Fruit fly (Drosophila melanogaster): ENCODE data around the gene Mur11Da.

Gene Mur11Da

dm6 chrX:12967296-12967938, at the start of gene Mur11Da:
Mur11Da (plus strand) TSS chrX:12967888.
- TF ChIP-seq dysf (GFP tag; IDR thresholded peaks at IDR 0.05) (no peak), NFAT (GFP tag; IDR thresholded peaks at IDR 0.05) (no peak), CoRest (tag; optimal IDR thresholded peaks at IDR 0.05) (no peak), Gsc (GFP tag; IDR thresholded peaks at IDR 0.05) (no peak), CG9437 (GFP tag; optimal IDR thresholded peaks at IDR 0.05) (no peak), slp2 (GFP tag; optimal IDR thresholded peaks at IDR 0.05) (no peak), CG12942 (GFP tag; optimal IDR thresholded peaks at IDR 0.05) (no peak), CG8281 (tag; optimal IDR thresholded peaks at IDR 0.05) (no peak), Nf-YA (GFP tag; IDR thresholded peaks at IDR 0.05) (no peak), vfl (GFP tag; optimal IDR thresholded peaks at IDR 0.05) (no peak), CG34422 (GFP tag; IDR thresholded peaks at IDR 0.05) (no peak), CG14710 (tag; optimal IDR thresholded peaks at IDR 0.05) (no peak), CG31224 (GFP tag; IDR thresholded peaks at IDR 0.05) (no peak), trh (GFP tag; optimal IDR thresholded peaks at IDR 0.05) (no peak), CG16863 (GFP tag; optimal IDR thresholded peaks at IDR 0.05) (no peak), corto (GFP tag; optimal IDR thresholded peaks at IDR 0.05) (no peak), CG4730 (GFP tag; IDR thresholded peaks at IDR 0.05) (no peak), Scr (GFP tag; IDR thresholded peaks at IDR 0.05; ENCODE audit: partially characterized antibody) (no peak), sna (GFP tag; IDR thresholded peaks at IDR 0.05; ENCODE audit: partially characterized antibody) (no peak), CG17361 (GFP tag; IDR thresholded peaks at IDR 0.05) (no peak), Antp (GFP tag; optimal IDR thresholded peaks at IDR 0.05) (no peak), Xbp1 (GFP tag; optimal IDR thresholded peaks at IDR 0.05) (no peak), dmrt11E (tag; optimal IDR thresholded peaks at IDR 0.05) (no peak), CG2712 (tag; optimal IDR thresholded peaks at IDR 0.05) (no peak), Doc2 (GFP tag; IDR thresholded peaks at IDR 0.05) (no peak), CG7357 (GFP tag; IDR thresholded peaks at IDR 0.05) (no peak), CG11695 (GFP tag; IDR thresholded peaks at IDR 0.05) (no peak), usp (GFP tag; optimal IDR thresholded peaks at IDR 0.05) (no peak), Lpt (GFP tag; optimal IDR thresholded peaks at IDR 0.05) (no peak), Ets65A (GFP tag) (peak; percentile 30), gcm (GFP tag; optimal IDR thresholded peaks at IDR 0.05) (no peak), tll (GFP tag; optimal IDR thresholded peaks at IDR 0.05) (no peak), CG4328 (GFP tag; optimal IDR thresholded peaks at IDR 0.05) (no peak), Oli (tag; optimal IDR thresholded peaks at IDR 0.05) (no peak), CTCF (GFP tag; optimal IDR thresholded peaks at IDR 0.05) (peak; percentile 34), scrt (GFP tag; optimal IDR thresholded peaks at IDR 0.05) (peak; percentile 59), CG42726 (GFP tag; IDR thresholded peaks at IDR 0.05; ENCODE audit: partially characterized antibody) (0 out of 2 replicates have a peak, but pooled peaks have one; percentile 9), CG8290 (GFP tag; optimal IDR thresholded peaks at IDR 0.05) (peak; percentile 17), CG8290 (tag; optimal IDR thresholded peaks at IDR 0.05) (no peak), CG11093 (GFP tag; IDR thresholded peaks at IDR 0.05) (no peak), Myb (GFP tag; optimal IDR thresholded peaks at IDR 0.05) (peak; percentile 61), CG7963 (GFP tag; IDR thresholded peaks at IDR 0.05; ENCODE audit: partially characterized antibody) (no peak), caup (GFP tag; optimal IDR thresholded peaks at IDR 0.05; ENCODE audit: severe bottlenecking) (no peak), bigmax (GFP tag; optimal IDR thresholded peaks at IDR 0.05) (no peak), CG34224 (GFP tag; IDR thresholded peaks at IDR 0.05; ENCODE audit: partially characterized antibody) (no peak), CG31365 (tag; optimal IDR thresholded peaks at IDR 0.05) (peak; percentile 92), CHES-1-like (GFP tag; optimal IDR thresholded peaks at IDR 0.05) (no peak), HHEX (GFP tag; optimal IDR thresholded peaks at IDR 0.05) (no peak), CG10366 (GFP tag; IDR thresholded peaks at IDR 0.05) (no peak), CG1602 (GFP tag; optimal IDR thresholded peaks at IDR 0.05) (no peak), CG2678 (tag; optimal IDR thresholded peaks at IDR 0.05) (no peak), Ets97D (GFP tag; optimal IDR thresholded peaks at IDR 0.05) (no peak)
